Fruit fly (Drosophila melanogaster) whole organism, embryonic: ENCODE results near the gene CG11456.

ENCODE experiments used
- ATbp ChIP-seq: fragments of 200-800 bp; sonication (Bioruptor generic); optimal IDR thresholded peaks from 2 replicates; lab custom pipeline; 2017; ENCODE audit warnings: missing biosample characterization, mild to moderate bottlenecking, missing genetic modification characterization, missing genetic modification reagents
- B-H2 ChIP-seq: fragments of 200-800 bp; sonication (Bioruptor generic); optimal IDR thresholded peaks from 2 replicates; lab custom pipeline; 2018; ENCODE audit warnings: missing biosample characterization, mild to moderate bottlenecking, missing genetic modification characterization
- C15 ChIP-seq: fragments of 200-800 bp; sonication (Bioruptor generic); IDR thresholded peaks from 3 replicates; pipeline ENCODE4 v1.3.6; 2022; ENCODE audit warnings: missing biosample characterization, missing genetic modification characterization
- CG10209 ChIP-seq: fragments of 200-800 bp; sonication (Bioruptor generic); optimal IDR thresholded peaks from 3 replicates; lab custom pipeline; 2017; ENCODE audit warnings: missing biosample characterization, mild to moderate bottlenecking, missing genetic modification characterization, missing genetic modification reagents
- CG10366 ChIP-seq: fragments of 200-800 bp; sonication (Bioruptor generic); IDR thresholded peaks from 2 replicates; pipeline ENCODE4 v1.3.6; 2022; ENCODE audit warnings: missing biosample characterization, missing genetic modification characterization
- CG10431 ChIP-seq: fragments of 200-800 bp; sonication (Bioruptor generic); optimal IDR thresholded peaks from 3 replicates; lab custom pipeline; 2018; ENCODE audit warnings: missing biosample characterization, mild to moderate bottlenecking, missing genetic modification characterization
- CG11695 ChIP-seq: fragments of 200-800 bp; sonication (Bioruptor generic); IDR thresholded peaks from 3 replicates; pipeline ENCODE4 v1.3.6; 2022; ENCODE audit warnings: missing biosample characterization, missing genetic modification characterization
- CG12391 ChIP-seq: fragments of 200-800 bp; sonication (Bioruptor generic); optimal IDR thresholded peaks from 3 replicates; lab custom pipeline; 2018; ENCODE audit warnings: missing biosample characterization, mild to moderate bottlenecking, missing genetic modification characterization, moderate library complexity
- CG12769 ChIP-seq: fragments of 200-800 bp; sonication (Bioruptor generic); optimal IDR thresholded peaks from 2 replicates; lab custom pipeline; 2019; ENCODE audit warnings: missing biosample characterization, mild to moderate bottlenecking, missing genetic modification characterization, moderate library complexity
- CG13624 ChIP-seq: fragments of 200-800 bp; sonication (Bioruptor generic); optimal IDR thresholded peaks from 2 replicates; lab custom pipeline; 2016; ENCODE audit warnings: missing biosample characterization, missing genetic modification characterization
- CG14965 ChIP-seq: fragments of 200-800 bp; sonication (Bioruptor generic); optimal IDR thresholded peaks from 2 replicates; lab custom pipeline; 2016; ENCODE audit warnings: missing biosample characterization, missing genetic modification characterization, borderline replicate concordance
- CG16779 ChIP-seq: fragments of 200-800 bp; sonication (Bioruptor generic); IDR thresholded peaks from 2 replicates; pipeline ENCODE4 v1.3.6; 2022; ENCODE audit warnings: missing biosample characterization, missing genetic modification characterization
- CG17359 ChIP-seq: fragments of 200-800 bp; sonication (Bioruptor generic); optimal IDR thresholded peaks from 3 replicates; lab custom pipeline; 2018; ENCODE audit warnings: missing biosample characterization, mild to moderate bottlenecking, missing genetic modification characterization, moderate library complexity
- CG17829 ChIP-seq: fragments of 200-800 bp; optimal IDR thresholded peaks from 2 replicates; lab custom pipeline; 2019; ENCODE audit warnings: missing biosample characterization, mild to moderate bottlenecking, missing genetic modification characterization, moderate library complexity
- CG18764 ChIP-seq: fragments of 200-800 bp; sonication (Bioruptor generic); optimal IDR thresholded peaks from 3 replicates; lab custom pipeline; 2016; ENCODE audit warnings: missing biosample characterization, missing genetic modification characterization
- CG30403 ChIP-seq: fragments of 200-800 bp; sonication (Bioruptor generic); optimal IDR thresholded peaks from 3 replicates; lab custom pipeline; 2016; ENCODE audit warnings: missing biosample characterization, missing genetic modification characterization
- CG32767 ChIP-seq: fragments of 200-800 bp; sonication (Bioruptor generic); IDR thresholded peaks from 2 replicates; pipeline ENCODE4 v1.3.6; 2022; ENCODE audit warnings: missing biosample characterization, missing genetic modification characterization
- CG34224 ChIP-seq: fragments of 200-800 bp; sonication (Bioruptor generic); IDR thresholded peaks from 3 replicates; pipeline ENCODE4 v1.3.6; 2022; ENCODE audit warnings: missing biosample characterization, missing genetic modification characterization; ENCODE audit not compliant: partially characterized antibody
- CG6272 ChIP-seq: fragments of 200-800 bp; sonication (Bioruptor generic); IDR thresholded peaks from 2 replicates; pipeline ENCODE4 v1.3.6; 2022; ENCODE audit warnings: missing biosample characterization, missing genetic modification characterization
- CG6765 ChIP-seq: fragments of 200-800 bp; sonication (Bioruptor generic); optimal IDR thresholded peaks from 3 replicates; lab custom pipeline; 2017; ENCODE audit warnings: missing biosample characterization, mild to moderate bottlenecking, missing genetic modification characterization
- CG6791 ChIP-seq: fragments of 200-800 bp; sonication (Bioruptor generic); IDR thresholded peaks from 3 replicates; pipeline ENCODE4 v1.3.6; 2022; ENCODE audit warnings: missing biosample characterization, missing genetic modification characterization; ENCODE audit not compliant: partially characterized antibody
- CG8290 ChIP-seq, 3 experiments: fragments of 200-800 bp; sonication (Bioruptor generic); optimal IDR thresholded peaks; 2 replicates each; lab custom pipeline; 2016 to 2019; ENCODE audit warnings: missing biosample characterization in 3 of 3, missing genetic modification characterization in 3 of 3, mild to moderate bottlenecking in 2 of 3, moderate library complexity in 1 of 3
- CG9932 ChIP-seq: fragments of 200-800 bp; sonication (Bioruptor generic); IDR thresholded peaks from 2 replicates; pipeline ENCODE4 v1.3.6; 2022; ENCODE audit warnings: missing biosample characterization, missing genetic modification characterization
- CoRest ChIP-seq: fragments of 200-800 bp; sonication (Bioruptor generic); optimal IDR thresholded peaks from 3 replicates; lab custom pipeline; 2018; ENCODE audit warnings: missing biosample characterization, mild to moderate bottlenecking, missing genetic modification characterization, moderate library complexity
- CrebB ChIP-seq: fragments of 200-800 bp; sonication (Bioruptor generic); optimal IDR thresholded peaks from 3 replicates; lab custom pipeline; 2018; ENCODE audit warnings: missing biosample characterization, mild to moderate bottlenecking, missing genetic modification characterization
- Dad ChIP-seq: fragments of 200-800 bp; sonication (Bioruptor generic); optimal IDR thresholded peaks from 3 replicates; lab custom pipeline; 2016; ENCODE audit warnings: missing biosample characterization, missing genetic modification characterization
- Dref ChIP-seq: fragments of 200-800 bp; sonication (Bioruptor generic); IDR thresholded peaks from 2 replicates; pipeline ENCODE4 v1.3.6; 2022; ENCODE audit warnings: missing biosample characterization, missing genetic modification characterization
- Fer1 ChIP-seq: fragments of 200-800 bp; sonication (Bioruptor generic); optimal IDR thresholded peaks from 2 replicates; lab custom pipeline; 2017; ENCODE audit warnings: missing biosample characterization, mild to moderate bottlenecking, missing genetic modification characterization
- Hr3 ChIP-seq: fragments of 200-800 bp; sonication (Bioruptor generic); optimal IDR thresholded peaks from 3 replicates; lab custom pipeline; 2016; ENCODE audit warnings: missing biosample characterization, missing genetic modification characterization
- Jarid2 ChIP-seq: fragments of 200-800 bp; sonication (Bioruptor generic); optimal IDR thresholded peaks from 3 replicates; lab custom pipeline; 2017; ENCODE audit warnings: mild to moderate bottlenecking, missing biosample characterization, missing genetic modification reagents, missing genetic modification characterization
- MBD-R2 ChIP-seq: fragments of 200-800 bp; sonication (Bioruptor generic); IDR thresholded peaks from 2 replicates; pipeline ENCODE4 v1.3.6; 2022; ENCODE audit warnings: missing biosample characterization, missing genetic modification characterization
- Med ChIP-seq: fragments of 200-800 bp; sonication (Bioruptor generic); peaks from one replicate; lab custom pipeline; 2016; ENCODE audit warnings: missing biosample characterization, missing genetic modification characterization, mild to moderate bottlenecking, inconsistent platforms, moderate library complexity
- NFAT ChIP-seq: fragments of 200-800 bp; sonication (Bioruptor generic); IDR thresholded peaks from 2 replicates; pipeline ENCODE4 v1.3.6; 2022; ENCODE audit warnings: missing biosample characterization, missing genetic modification characterization
- NK7.1 ChIP-seq: fragments of 200-800 bp; sonication (Bioruptor generic); optimal IDR thresholded peaks from 3 replicates; lab custom pipeline; 2016; ENCODE audit warnings: missing biosample characterization, missing genetic modification characterization
- Nf-YB ChIP-seq: fragments of 200-800 bp; sonication (Bioruptor generic); optimal IDR thresholded peaks from 3 replicates; lab custom pipeline; 2019; ENCODE audit warnings: missing biosample characterization, mild to moderate bottlenecking, missing genetic modification characterization, moderate library complexity
- Oaz ChIP-seq: fragments of 200-800 bp; sonication (Bioruptor generic); IDR thresholded peaks from 2 replicates; pipeline ENCODE4 v1.3.6; 2022; ENCODE audit warnings: missing biosample characterization, missing genetic modification characterization
- Poxn ChIP-seq: fragments of 200-800 bp; sonication (Bioruptor generic); IDR thresholded peaks from 2 replicates; pipeline ENCODE4 v1.3.6; 2022; ENCODE audit warnings: missing biosample characterization, missing genetic modification characterization
- Spps ChIP-seq: fragments of 200-800 bp; sonication (Bioruptor generic); optimal IDR thresholded peaks from 2 replicates; lab custom pipeline; 2018; ENCODE audit warnings: missing biosample characterization, mild to moderate bottlenecking, missing genetic modification characterization
- amos ChIP-seq: fragments of 200-800 bp; sonication (Bioruptor generic); IDR thresholded peaks from 2 replicates; pipeline ENCODE4 v1.3.6; 2022; ENCODE audit warnings: missing biosample characterization, missing genetic modification characterization; ENCODE audit not compliant: partially characterized antibody
- ap ChIP-seq: fragments of 200-800 bp; sonication (Bioruptor generic); IDR thresholded peaks from 2 replicates; pipeline ENCODE4 v1.3.6; 2022; ENCODE audit warnings: missing biosample characterization, missing genetic modification characterization
- bigmax ChIP-seq: fragments of 200-800 bp; sonication (Bioruptor generic); optimal IDR thresholded peaks from 2 replicates; lab custom pipeline; 2018; ENCODE audit warnings: missing biosample characterization, mild to moderate bottlenecking, missing genetic modification characterization
- btn ChIP-seq: fragments of 200-800 bp; sonication (Bioruptor generic); optimal IDR thresholded peaks from 2 replicates; lab custom pipeline; 2016; ENCODE audit warnings: missing biosample characterization, missing genetic modification characterization
- dpn ChIP-seq, 2 experiments: fragments of 200-800 bp; sonication (Bioruptor generic); optimal IDR thresholded peaks; 3 replicates each; lab custom pipeline; 2016; ENCODE audit warnings: missing biosample characterization in 2 of 2, missing genetic modification characterization in 2 of 2
- gce ChIP-seq: fragments of 200-800 bp; sonication (Bioruptor generic); IDR thresholded peaks from 3 replicates; pipeline ENCODE4 v1.3.6; 2022; ENCODE audit warnings: missing biosample characterization, missing genetic modification characterization
- knrl ChIP-seq: fragments of 200-800 bp; sonication (Bioruptor generic); IDR thresholded peaks from 3 replicates; pipeline ENCODE4 v1.3.6; 2022; ENCODE audit warnings: missing biosample characterization, missing genetic modification characterization; ENCODE audit not compliant: partially characterized antibody
- mirr ChIP-seq: fragments of 200-800 bp; sonication (Bioruptor generic); optimal IDR thresholded peaks from 3 replicates; lab custom pipeline; 2018; ENCODE audit warnings: missing biosample characterization, mild to moderate bottlenecking, missing genetic modification characterization
- pfk ChIP-seq: fragments of 200-800 bp; sonication (Bioruptor generic); optimal IDR thresholded peaks from 2 replicates; lab custom pipeline; 2018; ENCODE audit warnings: missing biosample characterization, mild to moderate bottlenecking, missing genetic modification characterization, moderate library complexity
- repo ChIP-seq: fragments of 200-800 bp; sonication (Bioruptor generic); optimal IDR thresholded peaks from 2 replicates; lab custom pipeline; 2016; ENCODE audit warnings: missing biosample characterization, missing genetic modification characterization
- sqz ChIP-seq: fragments of 200-800 bp; sonication (Bioruptor generic); optimal IDR thresholded peaks from 3 replicates; lab custom pipeline; 2018; ENCODE audit warnings: missing biosample characterization, mild to moderate bottlenecking, missing genetic modification characterization
- tll ChIP-seq, 2 experiments: fragments of 200-800 bp in 1 of 2; fragments of >200 bp in 1 of 2; sonication (Bioruptor generic) in 1 of 2; optimal IDR thresholded peaks; 2 replicates each; lab custom pipeline; 2017 to 2019; ENCODE audit warnings: missing biosample characterization in 2 of 2, missing genetic modification characterization in 2 of 2, mild to moderate bottlenecking in 1 of 2, moderate library complexity in 1 of 2
- usp ChIP-seq: fragments of >200 bp; optimal IDR thresholded peaks from 2 replicates; lab custom pipeline; 2017; ENCODE audit warnings: missing biosample characterization, missing genetic modification characterization

Gene CG11456

dm6 chr3L:20837831-20838301, 3.9 kb upstream of the CG11456 start (continued):
- no peak for TF ChIP-seq repo (GFP tag; lab: Kevin White, UChicago)
- no peak for TF ChIP-seq C15 (GFP tag; lab: Robert Waterston, UW)
- TF ChIP-seq CrebB (tag; lab: Kevin White, UChicago): no peak
- peak; percentile 29; the same call in 1 of the 2 replicates for TF ChIP-seq amos (GFP tag; lab: Robert Waterston, UW)
- TF ChIP-seq CG9932 (GFP tag; lab: Robert Waterston, UW): no peak
- TF ChIP-seq CG17359 (tag; lab: Kevin White, UChicago): no peak
- TF ChIP-seq dpn (GFP tag; optimal IDR thresholded peaks at IDR 0.05; lab: Kevin White, UChicago): no peak
- no peak for TF ChIP-seq gce (GFP tag; lab: Robert Waterston, UW)
- no peak for TF ChIP-seq CG30403 (GFP tag; lab: Kevin White, UChicago)
- no peak for TF ChIP-seq usp (GFP tag; lab: Kevin White, UChicago)
- TF ChIP-seq CG12391 (tag; lab: Kevin White, UChicago): no peak
- peak; percentile 42 for TF ChIP-seq Jarid2
- TF ChIP-seq CG10366: no peak
- no peak for TF ChIP-seq Dref (GFP tag; lab: Robert Waterston, UW)
- no peak for TF ChIP-seq pfk (GFP tag; lab: Kevin White, UChicago)
- TF ChIP-seq Dad: no peak
- no peak for TF ChIP-seq MBD-R2
- TF ChIP-seq btn (GFP tag; lab: Kevin White, UChicago): no peak
- TF ChIP-seq ap: no peak
- no peak for TF ChIP-seq Nf-YB (GFP tag; lab: Kevin White, UChicago)
- no peak for TF ChIP-seq tll (GFP tag; optimal IDR thresholded peaks at IDR 0.05; lab: Kevin White, UChicago)
- no peak for TF ChIP-seq CG13624 (GFP tag; lab: Kevin White, UChicago)
- TF ChIP-seq Med: peak; percentile 15
- no peak for TF ChIP-seq CG34224
- TF ChIP-seq CG32767 (GFP tag; lab: Robert Waterston, UW): no peak
- no peak for TF ChIP-seq Fer1 (GFP tag; lab: Kevin White, UChicago)
- no peak for TF ChIP-seq CoRest (tag; lab: Kevin White, UChicago)
- TF ChIP-seq B-H2 (GFP tag; lab: Kevin White, UChicago): no peak
- TF ChIP-seq ATbp (GFP tag; lab: Kevin White, UChicago): no peak
- TF ChIP-seq CG16779 (GFP tag; lab: Robert Waterston, UW): no peak
- TF ChIP-seq CG17829 (tag; lab: Kevin White, UChicago): no peak
- TF ChIP-seq NK7.1 (GFP tag; lab: Kevin White, UChicago): no peak
- TF ChIP-seq CG18764: no peak
- no peak for TF ChIP-seq sqz (GFP tag; lab: Kevin White, UChicago)
- TF ChIP-seq Poxn (GFP tag; lab: Robert Waterston, UW): no peak
- TF ChIP-seq NFAT (GFP tag; lab: Robert Waterston, UW): peak; percentile 14; the same call in 1 of the 2 replicates
- no peak for TF ChIP-seq CG10209 (GFP tag; lab: Kevin White, UChicago)
- no peak for TF ChIP-seq CG14965 (GFP tag; lab: Kevin White, UChicago)
- TF ChIP-seq bigmax (GFP tag; lab: Kevin White, UChicago): no peak
- TF ChIP-seq Spps (tag; lab: Kevin White, UChicago): no peak
- no peak for TF ChIP-seq Hr3
- TF ChIP-seq CG8290 (GFP tag; optimal IDR thresholded peaks at IDR 0.05; lab: Kevin White, UChicago): no peak
- TF ChIP-seq CG8290 (tag; optimal IDR thresholded peaks at IDR 0.05; lab: Kevin White, UChicago): peak in 1 of 2 experiments; percentile 1
- TF ChIP-seq Oaz (GFP tag; lab: Robert Waterston, UW): no peak
- TF ChIP-seq CG11695 (GFP tag; lab: Robert Waterston, UW): no peak
- TF ChIP-seq mirr: no peak
- TF ChIP-seq CG12769: no peak
- no peak for TF ChIP-seq CG6272 (GFP tag; lab: Robert Waterston, UW)
- TF ChIP-seq CG6765: no peak
- TF ChIP-seq knrl (GFP tag; lab: Robert Waterston, UW): no peak
- TF ChIP-seq CG6791 (GFP tag; lab: Robert Waterston, UW): no peak
- TF ChIP-seq CG10431: no peak
